Worm (Caenorhabditis elegans) whole organism, mixed stage, embryonic: ENCODE measurements around the gene npr-40.

Source experiments
- blmp-1 ChIP-seq: fragments of 150-350 bp; optimal IDR thresholded peaks from 2 replicates; lab custom pipeline; 2014; ENCODE audit warnings: missing biosample characterization, missing genetic modification characterization
- ceh-83 ChIP-seq: fragments of 200-800 bp; sonication (Bioruptor generic); optimal IDR thresholded peaks from 2 replicates; lab custom pipeline; 2018; ENCODE audit warnings: mild to moderate bottlenecking, missing genetic modification characterization, missing compliant biosample characterization
- elt-3 ChIP-seq: fragments of 150-350 bp; optimal IDR thresholded peaks from 2 replicates; lab custom pipeline; 2014; ENCODE audit warnings: missing biosample characterization, missing genetic modification characterization
- flh-1 ChIP-seq: fragments of 200-800 bp; sonication (Bioruptor generic); optimal IDR thresholded peaks from 2 replicates; lab custom pipeline; 2018; ENCODE audit warnings: mild to moderate bottlenecking, missing genetic modification characterization, moderate library complexity, missing compliant biosample characterization
- lin-32 ChIP-seq: fragments of 200-800 bp; sonication (Bioruptor generic); optimal IDR thresholded peaks from 2 replicates; lab custom pipeline; 2018; ENCODE audit warnings: mild to moderate bottlenecking, missing genetic modification characterization, missing compliant biosample characterization
- lsy-2 ChIP-seq: fragments of 150-350 bp; optimal IDR thresholded peaks from 2 replicates; lab custom pipeline; 2014; ENCODE audit warnings: missing biosample characterization, missing genetic modification characterization
- nhr-237 ChIP-seq: fragments of 150-350 bp; optimal IDR thresholded peaks from 2 replicates; lab custom pipeline; 2014; ENCODE audit warnings: missing biosample characterization, missing genetic modification characterization
- unc-39 ChIP-seq: fragments of 150-350 bp; optimal IDR thresholded peaks from 2 replicates; lab custom pipeline; 2014; ENCODE audit warnings: missing biosample characterization, missing genetic modification characterization

DNA sequence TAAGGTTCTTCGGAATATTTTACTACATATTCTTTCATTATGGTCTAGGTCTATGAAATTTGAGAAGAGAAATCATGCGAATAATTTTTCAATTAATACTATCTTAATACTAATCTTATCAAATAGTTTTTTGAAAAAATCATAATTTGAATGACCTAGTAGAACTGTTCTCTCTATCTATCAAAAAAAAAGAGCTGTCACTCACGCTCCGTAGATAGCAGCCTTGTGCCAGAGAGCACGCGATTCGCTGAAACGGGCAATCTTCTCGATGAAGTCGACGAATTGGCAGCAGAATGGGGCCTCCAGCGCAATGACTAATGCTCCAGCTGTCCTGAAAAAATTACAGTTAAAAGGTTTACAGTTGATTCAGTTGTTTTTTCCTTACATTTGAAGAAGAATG lies 51.0 kb downstream of the npr-40 start:
- TF ChIP-seq flh-1 (no peak), unc-39 (no peak), elt-3 (tag; lab: Kevin White, UChicago) (no peak), blmp-1 (tag; lab: Kevin White, UChicago) (no peak), nhr-237 (tag; lab: Kevin White, UChicago) (no peak), ceh-83 (GFP tag; lab: Kevin White, UChicago) (no peak), lin-32 (GFP tag; lab: Kevin White, UChicago) (no peak), lsy-2 (tag; lab: Kevin White, UChicago) (no peak)
